Worm (Caenorhabditis elegans) whole organism, L1 larva: ENCODE data around the gene Y55B1AR.4.
A peak's percentile ranks its signal among the peaks of the same experiment; 100 is the strongest.

Source experiments
- C34B4.2 ChIP-seq: sonication (generic microtip); optimal IDR thresholded peaks from 2 replicates; lab custom pipeline; 2017; ENCODE audit warnings: mild to moderate bottlenecking, missing genetic modification characterization, missing compliant biosample characterization
- F16B12.6 ChIP-seq: fragments of 150-350 bp; optimal IDR thresholded peaks from 2 replicates; lab custom pipeline; 2014; ENCODE audit warnings: missing biosample characterization, missing genetic modification characterization
- alr-1 ChIP-seq: fragments of 200-800 bp; sonication (Bioruptor generic); optimal IDR thresholded peaks from 2 replicates; lab custom pipeline; 2018; ENCODE audit warnings: borderline replicate concordance, mild to moderate bottlenecking, missing genetic modification characterization, missing compliant biosample characterization
- aly-2 ChIP-seq: fragments of 150-350 bp; optimal IDR thresholded peaks from 2 replicates; lab custom pipeline; 2014; ENCODE audit warnings: missing biosample characterization, missing genetic modification characterization
- blmp-1 ChIP-seq: fragments of 150-350 bp; optimal IDR thresholded peaks from 2 replicates; lab custom pipeline; 2014; ENCODE audit warnings: missing biosample characterization, missing genetic modification characterization
- ceh-90 ChIP-seq: sonication (generic microtip); optimal IDR thresholded peaks from 2 replicates; lab custom pipeline; 2016; ENCODE audit warnings: missing genetic modification characterization, missing compliant biosample characterization
- ces-1 ChIP-seq: fragments of 150-350 bp; optimal IDR thresholded peaks from 2 replicates; lab custom pipeline; 2014; ENCODE audit warnings: missing biosample characterization, missing genetic modification reagents, missing genetic modification characterization
- dsc-1 ChIP-seq: sonication (generic microtip); optimal IDR thresholded peaks from 2 replicates; lab custom pipeline; 2016; ENCODE audit warnings: mild to moderate bottlenecking, missing genetic modification characterization, missing compliant biosample characterization
- efl-1 ChIP-seq, 4 experiments: fragments of 150-350 bp; optimal IDR thresholded peaks in 3 of 4; peaks in 1 of 4; 1 replicate in 1 of 4; 2 replicates in 3 of 4; lab custom pipeline; 2014; ENCODE audit warnings: missing biosample characterization in 2 of 4, missing genetic modification characterization in 2 of 4, missing genetic modification reagents in 2 of 4
- elt-3 ChIP-seq, 6 experiments: fragments of 150-350 bp in 1 of 6; sonication (generic microtip); optimal IDR thresholded peaks; 2 replicates each; lab custom pipeline; 2017 to 2018; ENCODE audit warnings: missing biosample characterization in 6 of 6, missing genetic modification characterization in 6 of 6, inconsistent platforms in 1 of 6
- ets-5 ChIP-seq: fragments of 200-800 bp; sonication (Bioruptor generic); IDR thresholded peaks from 2 replicates; pipeline ENCODE4 v1.3.6; 2022; ENCODE audit warnings: missing genetic modification characterization, missing compliant biosample characterization
- fkh-10 ChIP-seq: sonication (generic microtip); optimal IDR thresholded peaks from 2 replicates; lab custom pipeline; 2017; ENCODE audit warnings: missing biosample characterization, missing genetic modification reagents, missing genetic modification characterization
- fos-1 ChIP-seq: fragments of 150-350 bp; optimal IDR thresholded peaks from 2 replicates; lab custom pipeline; 2014; ENCODE audit warnings: missing biosample characterization, missing genetic modification characterization
- hlh-17 ChIP-seq: fragments of 200-800 bp; sonication (Bioruptor generic); optimal IDR thresholded peaks from 2 replicates; lab custom pipeline; 2018; ENCODE audit warnings: missing genetic modification characterization, mild to moderate bottlenecking, missing compliant biosample characterization, moderate library complexity, borderline replicate concordance
- irx-1 ChIP-seq: sonication (generic microtip); optimal IDR thresholded peaks from 2 replicates; lab custom pipeline; 2016; ENCODE audit warnings: missing genetic modification characterization, missing compliant biosample characterization
- lin-13 ChIP-seq: fragments of 150-350 bp; optimal IDR thresholded peaks from 2 replicates; lab custom pipeline; 2014; ENCODE audit warnings: missing biosample characterization, missing genetic modification reagents, missing genetic modification characterization
- lin-14 ChIP-seq: fragments of 200-800 bp; sonication (Bioruptor generic); optimal IDR thresholded peaks from 2 replicates; lab custom pipeline; 2018; ENCODE audit warnings: mild to moderate bottlenecking, missing genetic modification characterization, moderate library complexity, missing compliant biosample characterization
- lsy-2 ChIP-seq, 2 experiments: fragments of 150-350 bp; optimal IDR thresholded peaks; 2 replicates each; lab custom pipeline; 2014; ENCODE audit warnings: missing biosample characterization in 2 of 2, missing genetic modification characterization in 2 of 2
- mdl-1 ChIP-seq, 2 experiments: fragments of 150-350 bp; optimal IDR thresholded peaks; 2 replicates each; lab custom pipeline; 2014 to 2017; ENCODE audit warnings: missing biosample characterization in 2 of 2, missing genetic modification characterization in 2 of 2, inconsistent platforms in 1 of 2
- mef-2 ChIP-seq: fragments of 150-350 bp; optimal IDR thresholded peaks from 2 replicates; lab custom pipeline; 2014; ENCODE audit warnings: missing biosample characterization, missing genetic modification characterization
- mep-1 ChIP-seq: fragments of 150-350 bp; optimal IDR thresholded peaks from 2 replicates; lab custom pipeline; 2014; ENCODE audit warnings: missing biosample characterization, missing genetic modification characterization
- nhr-11 ChIP-seq: fragments of 150-350 bp; optimal IDR thresholded peaks from 2 replicates; lab custom pipeline; 2014; ENCODE audit warnings: missing biosample characterization, missing genetic modification characterization
- nhr-19 ChIP-seq: fragments of 200-800 bp; sonication (Bioruptor generic); conservative IDR thresholded peaks from 2 replicates; pipeline ENCODE4 v1.3.6; 2022; ENCODE audit warnings: missing genetic modification characterization, missing compliant biosample characterization
- nhr-20 ChIP-seq: sonication (generic microtip); optimal IDR thresholded peaks from 2 replicates; lab custom pipeline; 2016; ENCODE audit warnings: mild to moderate bottlenecking, missing genetic modification characterization, missing compliant biosample characterization
- nhr-28 ChIP-seq: fragments of 150-350 bp; optimal IDR thresholded peaks from 2 replicates; lab custom pipeline; 2014; ENCODE audit warnings: missing biosample characterization, missing genetic modification characterization
- nhr-47 ChIP-seq: sonication (generic microtip); optimal IDR thresholded peaks from 2 replicates; lab custom pipeline; 2016; ENCODE audit warnings: mild to moderate bottlenecking, missing genetic modification characterization, moderate library complexity, missing compliant biosample characterization
- nhr-71 ChIP-seq: sonication (generic microtip); optimal IDR thresholded peaks from 2 replicates; lab custom pipeline; 2016; ENCODE audit warnings: mild to moderate bottlenecking, missing genetic modification characterization, moderate library complexity, missing compliant biosample characterization
- nhr-76 ChIP-seq: sonication (generic microtip); optimal IDR thresholded peaks from 2 replicates; lab custom pipeline; 2017; ENCODE audit warnings: missing biosample characterization, missing genetic modification characterization
- nhr-85 ChIP-seq: sonication (generic microtip); peaks from one replicate; lab custom pipeline; 2016; ENCODE audit warnings: missing genetic modification characterization, inconsistent platforms, missing compliant biosample characterization
- nhr-90 ChIP-seq: sonication (generic microtip); optimal IDR thresholded peaks from 2 replicates; lab custom pipeline; 2016; ENCODE audit warnings: mild to moderate bottlenecking, missing genetic modification characterization, missing compliant biosample characterization; ENCODE audit not compliant: poor library complexity
- snu-23 ChIP-seq: sonication (generic microtip); optimal IDR thresholded peaks from 2 replicates; lab custom pipeline; 2016; ENCODE audit warnings: missing genetic modification characterization, missing compliant biosample characterization
- sox-4 ChIP-seq: sonication (generic microtip); optimal IDR thresholded peaks from 2 replicates; lab custom pipeline; 2016; ENCODE audit warnings: missing genetic modification characterization, missing compliant biosample characterization
- sptf-1 ChIP-seq: fragments of 150-350 bp; optimal IDR thresholded peaks from 2 replicates; lab custom pipeline; 2014; ENCODE audit warnings: missing biosample characterization, missing genetic modification characterization
- unc-86 ChIP-seq: sonication (generic microtip); optimal IDR thresholded peaks from 2 replicates; lab custom pipeline; 2016; ENCODE audit warnings: missing genetic modification characterization, missing compliant biosample characterization
- vab-15 ChIP-seq: sonication (generic microtip); optimal IDR thresholded peaks from 2 replicates; lab custom pipeline; 2017; ENCODE audit warnings: missing genotype, mild to moderate bottlenecking, missing genetic modification characterization, missing compliant biosample characterization
- zag-1 ChIP-seq: fragments of 150-350 bp; optimal IDR thresholded peaks from 2 replicates; lab custom pipeline; 2014; ENCODE audit warnings: missing biosample characterization, missing genetic modification characterization
- ztf-11 ChIP-seq, 2 experiments: sonication (generic microtip); optimal IDR thresholded peaks; 2 replicates each; lab custom pipeline; 2016 to 2017; ENCODE audit warnings: missing genetic modification characterization in 2 of 2, missing biosample characterization in 1 of 2, missing compliant biosample characterization in 1 of 2

Y55B1AR.4 gene

ce11 chrIII:577467-577866 is 27.8 kb downstream of the Y55B1AR.4 start, which contains the start of gene gtf-2H5:
Gene gtf-2H5, minus strand, starts transcription at chrIII:577567.
- TF ChIP-seq alr-1 (tag; lab: Kevin White, UChicago) = no peak

ce11 chrIII:576555-576954 is 28.8 kb downstream of the Y55B1AR.4 start:
- TF ChIP-seq unc-86 (tag; lab: Kevin White, UChicago) (no peak), ces-1 (GFP tag; lab: Kevin White, UChicago) (no peak), ztf-11 (tag; optimal IDR thresholded peaks at IDR 0.05; lab: Kevin White, UChicago) (no peak), lin-13 (GFP tag; lab: Kevin White, UChicago) (no peak), nhr-90 (tag; lab: Kevin White, UChicago) (no peak), zag-1 (no peak), efl-1 (optimal IDR thresholded peaks at IDR 0.05; lab: Kevin White, UChicago) (no peak), efl-1 (GFP tag; optimal IDR thresholded peaks at IDR 0.05 in 1 of 2; lab: Kevin White, UChicago) (no peak), fkh-10 (GFP tag; lab: Kevin White, UChicago) (no peak), irx-1 (tag; lab: Kevin White, UChicago) (no peak), lin-14 (GFP tag; lab: Kevin White, UChicago) (no peak), F16B12.6 (tag; lab: Kevin White, UChicago) (no peak), sptf-1 (tag; lab: Kevin White, UChicago) (no peak), hlh-17 (no peak), vab-15 (tag; lab: Kevin White, UChicago) (no peak), lsy-2 (tag; optimal IDR thresholded peaks at IDR 0.05; lab: Kevin White, UChicago) (no peak)
- TF ChIP-seq, all 84 proteins: peak for 0

- TF ChIP-seq aly-2 (tag; lab: Kevin White, UChicago) (no peak), blmp-1 (tag; lab: Kevin White, UChicago) (peak; percentile 85), fos-1 (no peak), sox-4 (tag; lab: Kevin White, UChicago) (no peak), ets-5 (GFP tag; lab: Robert Waterston, UW) (no peak), F16B12.6 (tag; lab: Kevin White, UChicago) (no peak), alr-1 (tag; lab: Kevin White, UChicago) (no peak)
These were observed 36.5 kb downstream of the Y55B1AR.4 start for ce11 chrIII:568815-569214.

- peak; percentile 41 for TF ChIP-seq snu-23 (GFP tag; lab: Kevin White, UChicago)
- peak in 1 of 2 experiments; percentile 22 for TF ChIP-seq lsy-2 (tag; optimal IDR thresholded peaks at IDR 0.05; lab: Kevin White, UChicago)
- TF ChIP-seq mef-2 (tag; lab: Kevin White, UChicago) = no peak
- TF ChIP-seq nhr-85 (tag; lab: Kevin White, UChicago) = peak; percentile 88
- TF ChIP-seq mdl-1 (tag; optimal IDR thresholded peaks at IDR 0.05; lab: Kevin White, UChicago) = peak in 1 of 2 experiments; percentile 26
- peak; percentile 76 for TF ChIP-seq lin-14 (GFP tag; lab: Kevin White, UChicago)
- peak; percentile 51 for TF ChIP-seq mep-1 (tag; lab: Kevin White, UChicago)
- no peak for TF ChIP-seq C34B4.2
- TF ChIP-seq nhr-76 = no peak
- no peak for TF ChIP-seq nhr-19
- peak; percentile 8 for TF ChIP-seq nhr-20
- TF ChIP-seq elt-3 (tag; optimal IDR thresholded peaks at IDR 0.05; lab: Kevin White, UChicago) = peak in 1 of 6 experiments; percentile 10
- TF ChIP-seq nhr-28 (tag; lab: Kevin White, UChicago) = no peak
- TF ChIP-seq blmp-1 (tag; lab: Kevin White, UChicago) = peak; percentile 83
- TF ChIP-seq ceh-90 (tag; lab: Kevin White, UChicago) = no peak
- no peak for TF ChIP-seq lin-13 (GFP tag; lab: Kevin White, UChicago)
- no peak for TF ChIP-seq nhr-11 (tag; lab: Kevin White, UChicago)
- TF ChIP-seq nhr-47 (tag; lab: Kevin White, UChicago) = no peak
- TF ChIP-seq dsc-1 (tag; lab: Kevin White, UChicago) = no peak
- TF ChIP-seq nhr-71 = peak; percentile 1
- TF ChIP-seq, all 84 proteins: peak for 10
These were observed 40.5 kb downstream of the Y55B1AR.4 start for ce11 chrIII:564786-565185.
